Fruit fly (Drosophila melanogaster) whole organism, embryonic: Measurements from ENCODE around the gene CG7276.

Experiments
- CG12659 ChIP-seq: fragments of 200-800 bp; sonication (Bioruptor generic); optimal IDR thresholded peaks from 3 replicates; lab custom pipeline; 2017; ENCODE audit warnings: mild to moderate bottlenecking, missing biosample characterization, missing genetic modification reagents, missing genetic modification characterization
- CG13287 ChIP-seq: fragments of 200-800 bp; sonication (Bioruptor generic); IDR thresholded peaks from 2 replicates; pipeline ENCODE4 v1.3.6; 2022; ENCODE audit warnings: missing biosample characterization, missing genetic modification characterization; ENCODE audit not compliant: partially characterized antibody
- CG1603 ChIP-seq: fragments of 200-800 bp; sonication (Bioruptor generic); optimal IDR thresholded peaks from 2 replicates; lab custom pipeline; 2019; ENCODE audit warnings: missing biosample characterization, mild to moderate bottlenecking, missing genetic modification characterization, moderate library complexity
- CG7987 ChIP-seq: fragments of 200-800 bp; sonication (Bioruptor generic); optimal IDR thresholded peaks from 2 replicates; lab custom pipeline; 2018; ENCODE audit warnings: missing biosample characterization, mild to moderate bottlenecking, missing genetic modification characterization, moderate library complexity
- CG8290 ChIP-seq, 3 experiments: fragments of 200-800 bp; sonication (Bioruptor generic); optimal IDR thresholded peaks; 2 replicates each; lab custom pipeline; 2016 to 2019; ENCODE audit warnings: missing biosample characterization in 3 of 3, missing genetic modification characterization in 3 of 3, mild to moderate bottlenecking in 2 of 3, moderate library complexity in 1 of 3
- CG9797 ChIP-seq: fragments of 200-800 bp; sonication (Bioruptor generic); optimal IDR thresholded peaks from 3 replicates; lab custom pipeline; 2018; ENCODE audit warnings: missing biosample characterization, mild to moderate bottlenecking, missing genetic modification characterization
- CoRest ChIP-seq: fragments of 200-800 bp; sonication (Bioruptor generic); optimal IDR thresholded peaks from 3 replicates; lab custom pipeline; 2018; ENCODE audit warnings: missing biosample characterization, mild to moderate bottlenecking, missing genetic modification characterization, moderate library complexity
- D19A ChIP-seq: fragments of 200-800 bp; optimal IDR thresholded peaks from 3 replicates; lab custom pipeline; 2019; ENCODE audit warnings: missing biosample characterization, mild to moderate bottlenecking, missing genetic modification characterization, moderate library complexity
- Dll ChIP-seq: fragments of 200-800 bp; sonication (Bioruptor generic); IDR thresholded peaks from 4 replicates; pipeline ENCODE4 v1.3.6; 2022; ENCODE audit warnings: missing biosample characterization, missing genetic modification characterization; ENCODE audit not compliant: partially characterized antibody
- Dref ChIP-seq: fragments of 200-800 bp; sonication (Bioruptor generic); IDR thresholded peaks from 2 replicates; pipeline ENCODE4 v1.3.6; 2022; ENCODE audit warnings: missing biosample characterization, missing genetic modification characterization
- Ets97D ChIP-seq: fragments of 200-800 bp; sonication (Bioruptor generic); optimal IDR thresholded peaks from 3 replicates; lab custom pipeline; 2016; ENCODE audit warnings: missing biosample characterization, missing genetic modification characterization
- Fer1 ChIP-seq: fragments of 200-800 bp; sonication (Bioruptor generic); optimal IDR thresholded peaks from 2 replicates; lab custom pipeline; 2017; ENCODE audit warnings: missing biosample characterization, mild to moderate bottlenecking, missing genetic modification characterization
- Gsc ChIP-seq: fragments of 200-800 bp; sonication (Bioruptor generic); IDR thresholded peaks from 2 replicates; pipeline ENCODE4 v1.3.6; 2022; ENCODE audit warnings: missing biosample characterization, missing genetic modification characterization
- HmgZ ChIP-seq: fragments of 200-800 bp; sonication (Bioruptor generic); optimal IDR thresholded peaks from 2 replicates; lab custom pipeline; 2018; ENCODE audit warnings: missing biosample characterization, mild to moderate bottlenecking, missing genetic modification characterization
- Kr ChIP-seq: fragments of 200-800 bp; sonication (Bioruptor generic); optimal IDR thresholded peaks from 2 replicates; lab custom pipeline; 2017; ENCODE audit warnings: missing biosample characterization, mild to moderate bottlenecking, missing genetic modification characterization
- MBD-R2 ChIP-seq: fragments of 200-800 bp; sonication (Bioruptor generic); IDR thresholded peaks from 2 replicates; pipeline ENCODE4 v1.3.6; 2022; ENCODE audit warnings: missing biosample characterization, missing genetic modification characterization
- Med ChIP-seq: fragments of 200-800 bp; sonication (Bioruptor generic); peaks from one replicate; lab custom pipeline; 2016; ENCODE audit warnings: missing biosample characterization, missing genetic modification characterization, mild to moderate bottlenecking, inconsistent platforms, moderate library complexity
- NC2α ChIP-seq: fragments of 200-800 bp; sonication (Bioruptor generic); optimal IDR thresholded peaks from 2 replicates; lab custom pipeline; 2016; ENCODE audit warnings: missing biosample characterization, missing genetic modification characterization
- Opbp ChIP-seq: fragments of 200-800 bp; sonication (Bioruptor generic); IDR thresholded peaks from 3 replicates; pipeline ENCODE4 v1.3.6; 2022; ENCODE audit warnings: missing biosample characterization, missing genetic modification characterization; ENCODE audit not compliant: partially characterized antibody
- Scr ChIP-seq: fragments of 200-800 bp; sonication (Bioruptor generic); IDR thresholded peaks from 2 replicates; pipeline ENCODE4 v1.3.6; 2022; ENCODE audit warnings: missing biosample characterization, missing genetic modification characterization; ENCODE audit not compliant: partially characterized antibody
- Sry-δ ChIP-seq: fragments of 200-800 bp; sonication (Bioruptor generic); optimal IDR thresholded peaks from 2 replicates; lab custom pipeline; 2016; ENCODE audit warnings: missing biosample characterization, missing genetic modification characterization
- Stat92E ChIP-seq, 3 experiments: fragments of >200 bp in 2 of 3; fragments of 200-800 bp in 1 of 3; sonication (Bioruptor generic) in 1 of 3; optimal IDR thresholded peaks; 2 replicates each; lab custom pipeline; 2017 to 2019; ENCODE audit warnings: missing biosample characterization in 3 of 3, missing genetic modification characterization in 3 of 3, mild to moderate bottlenecking in 1 of 3, moderate library complexity in 1 of 3
- ato ChIP-seq: fragments of 200-800 bp; sonication (Bioruptor generic); IDR thresholded peaks from 2 replicates; pipeline ENCODE4 v1.3.6; 2022; ENCODE audit warnings: missing biosample characterization, missing genetic modification characterization; ENCODE audit not compliant: partially characterized antibody
- corto ChIP-seq: fragments of 200-800 bp; sonication (Bioruptor generic); optimal IDR thresholded peaks from 2 replicates; lab custom pipeline; 2016; ENCODE audit warnings: missing biosample characterization, mild to moderate bottlenecking, missing genetic modification characterization, moderate library complexity
- jumu ChIP-seq: fragments of 200-800 bp; sonication (Bioruptor generic); optimal IDR thresholded peaks from 3 replicates; lab custom pipeline; 2016; ENCODE audit warnings: missing biosample characterization, missing genetic modification characterization
- kni ChIP-seq: fragments of 200-800 bp; sonication (Bioruptor generic); optimal IDR thresholded peaks from 3 replicates; lab custom pipeline; 2017; ENCODE audit warnings: mild to moderate bottlenecking, missing biosample characterization, missing genetic modification reagents, missing genetic modification characterization
- lbe ChIP-seq: fragments of 200-800 bp; sonication (Bioruptor generic); optimal IDR thresholded peaks from 2 replicates; lab custom pipeline; 2016; ENCODE audit warnings: missing biosample characterization, mild to moderate bottlenecking, missing genetic modification characterization
- mld ChIP-seq: fragments of 200-800 bp; sonication (Bioruptor generic); IDR thresholded peaks from 3 replicates; pipeline ENCODE4 v1.3.6; 2022; ENCODE audit warnings: missing biosample characterization, missing genetic modification characterization; ENCODE audit not compliant: partially characterized antibody
- nerfin-2 ChIP-seq: fragments of 200-800 bp; sonication (Bioruptor generic); IDR thresholded peaks from 2 replicates; pipeline ENCODE4 v1.3.6; 2022; ENCODE audit warnings: missing biosample characterization, missing genetic modification characterization; ENCODE audit not compliant: partially characterized antibody
- peb ChIP-seq: fragments of 200-800 bp; sonication (Bioruptor generic); IDR thresholded peaks from 2 replicates; pipeline ENCODE4 v1.3.6; 2022; ENCODE audit warnings: missing biosample characterization, missing genetic modification characterization
- pfk ChIP-seq: fragments of 200-800 bp; sonication (Bioruptor generic); optimal IDR thresholded peaks from 2 replicates; lab custom pipeline; 2018; ENCODE audit warnings: missing biosample characterization, mild to moderate bottlenecking, missing genetic modification characterization, moderate library complexity
- repo ChIP-seq: fragments of 200-800 bp; sonication (Bioruptor generic); optimal IDR thresholded peaks from 2 replicates; lab custom pipeline; 2016; ENCODE audit warnings: missing biosample characterization, missing genetic modification characterization
- sc ChIP-seq, 3 experiments: fragments of >200 bp in 2 of 3; fragments of 200-800 bp in 1 of 3; sonication (Bioruptor generic) in 1 of 3; optimal IDR thresholded peaks; 2 replicates in 2 of 3; 3 replicates in 1 of 3; lab custom pipeline; 2017; ENCODE audit warnings: mild to moderate bottlenecking in 1 of 3, missing biosample characterization in 1 of 3, missing genetic modification characterization in 1 of 3, missing genetic modification reagents in 1 of 3
- slou ChIP-seq: fragments of 200-800 bp; sonication (Bioruptor generic); optimal IDR thresholded peaks from 3 replicates; lab custom pipeline; 2016; ENCODE audit warnings: missing biosample characterization, missing genetic modification characterization
- sna ChIP-seq: fragments of 200-800 bp; sonication (Bioruptor generic); IDR thresholded peaks from 2 replicates; pipeline ENCODE4 v1.3.6; 2022; ENCODE audit warnings: missing biosample characterization, missing genetic modification characterization; ENCODE audit not compliant: partially characterized antibody
- stwl ChIP-seq: fragments of 200-800 bp; sonication (Bioruptor generic); optimal IDR thresholded peaks from 3 replicates; lab custom pipeline; 2018; ENCODE audit warnings: missing biosample characterization, mild to moderate bottlenecking, missing genetic modification characterization, moderate library complexity
- trem ChIP-seq: fragments of 200-800 bp; optimal IDR thresholded peaks from 3 replicates; lab custom pipeline; 2019; ENCODE audit warnings: missing biosample characterization, mild to moderate bottlenecking, missing genetic modification characterization, moderate library complexity
- vnd ChIP-seq: fragments of 200-800 bp; sonication (Bioruptor generic); IDR thresholded peaks from 3 replicates; pipeline ENCODE4 v1.3.6; 2022; ENCODE audit warnings: missing biosample characterization, missing genetic modification characterization; ENCODE audit not compliant: partially characterized antibody
- vvl ChIP-seq: fragments of 200-800 bp; sonication (Bioruptor generic); IDR thresholded peaks from 2 replicates; pipeline ENCODE4 v1.3.6; 2022; ENCODE audit warnings: missing biosample characterization, missing genetic modification characterization

CG7276 gene

DNA sequence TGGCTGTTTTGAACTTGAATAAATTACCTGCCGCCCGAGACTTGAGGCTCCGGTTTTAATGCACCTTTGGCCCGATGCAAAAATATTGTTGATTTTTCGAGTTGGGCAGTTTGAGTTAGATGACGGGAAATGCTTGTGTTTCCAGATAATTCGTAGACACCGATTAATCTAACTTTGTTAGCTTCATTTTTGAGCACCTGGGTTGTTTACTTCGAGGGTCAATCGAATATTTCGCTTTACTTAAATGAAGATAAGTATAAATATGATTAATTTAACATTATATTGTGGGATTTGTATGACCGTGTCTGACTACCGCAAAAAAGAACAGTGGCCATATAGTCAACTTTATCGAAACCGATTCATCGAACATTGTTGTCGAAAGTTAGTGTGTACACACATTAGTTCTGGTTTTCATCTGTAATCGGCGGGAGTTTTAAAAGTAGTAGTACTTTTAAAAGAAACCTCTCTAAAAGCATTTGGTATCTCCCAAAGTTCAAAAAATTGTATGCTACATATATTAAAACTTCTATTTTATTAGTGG is 25.9 kb downstream of the CG7276 start, which contains the start of gene CG7945 (continued):
- TF ChIP-seq mld (GFP tag; lab: Robert Waterston, UW) (0 out of 3 replicates have a peak, but pooled peaks have one; percentile 28), repo (no peak), Dll (peak; percentile 68; the same call in 3 of the 4 replicates), CG12659 (GFP tag; lab: Kevin White, UChicago) (peak; percentile 68), lbe (GFP tag; lab: Kevin White, UChicago) (peak; percentile 56), CG1603 (tag; lab: Kevin White, UChicago) (peak; percentile 60), Kr (GFP tag; lab: Kevin White, UChicago) (no peak), vnd (GFP tag; lab: Robert Waterston, UW) (0 out of 3 replicates have a peak, but pooled peaks have one; percentile 36), trem (tag; lab: Kevin White, UChicago) (peak; percentile 70), CG9797 (GFP tag; lab: Kevin White, UChicago) (peak; percentile 70), Med (GFP tag; lab: Kevin White, UChicago) (peak; percentile 59), Gsc (no peak), sna (0 out of 2 replicates have a peak, but pooled peaks have one; percentile 35), CG13287 (GFP tag; lab: Robert Waterston, UW) (peak; percentile 84), NC2α (GFP tag; lab: Kevin White, UChicago) (no peak), CG7987 (GFP tag; lab: Kevin White, UChicago) (peak; percentile 23), peb (GFP tag; lab: Robert Waterston, UW) (no peak), ato (GFP tag; lab: Robert Waterston, UW) (peak; percentile 51; the same call in 1 of the 2 replicates), Stat92E (GFP tag; optimal IDR thresholded peaks at IDR 0.05; lab: Kevin White, UChicago) (peak in 1 of 3 experiments; percentile 49), vvl (GFP tag; lab: Robert Waterston, UW) (no peak), Dref (GFP tag; lab: Robert Waterston, UW) (peak; percentile 97), Fer1 (GFP tag; lab: Kevin White, UChicago) (peak; percentile 11), Sry-δ (GFP tag; lab: Kevin White, UChicago) (peak; percentile 60), nerfin-2 (GFP tag; lab: Robert Waterston, UW) (peak; percentile 73; the same call in 1 of the 2 replicates), Opbp (GFP tag; lab: Robert Waterston, UW) (peak; percentile 71; the same call in 2 of the 3 replicates), slou (GFP tag; lab: Kevin White, UChicago) (no peak), D19A (no peak), HmgZ (tag; lab: Kevin White, UChicago) (peak; percentile 69), jumu (GFP tag; lab: Kevin White, UChicago) (no peak), Ets97D (GFP tag; lab: Kevin White, UChicago) (peak; percentile 37), MBD-R2 (GFP tag; lab: Robert Waterston, UW) (peak; percentile 67), CoRest (tag; lab: Kevin White, UChicago) (peak; percentile 10)

DNA sequence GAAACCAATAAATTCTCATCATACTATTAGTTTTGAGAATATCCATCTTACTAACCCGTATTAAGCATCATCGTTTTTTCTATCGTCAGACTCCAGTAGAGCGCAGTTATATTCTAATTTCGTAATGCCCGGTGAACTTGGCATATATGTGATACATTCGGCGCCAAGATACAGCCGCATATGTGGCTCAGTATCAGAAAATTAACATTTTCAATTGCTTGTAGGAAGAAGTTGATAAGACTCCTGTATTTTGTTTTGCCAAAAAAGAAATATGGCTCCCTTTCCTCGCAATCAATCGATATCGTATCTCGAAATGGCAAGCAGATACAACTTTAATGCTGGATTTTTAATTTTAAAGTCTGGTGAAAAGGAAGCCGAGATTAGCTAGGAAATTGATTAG is 27.2 kb downstream of the CG7276 start, which contains the start of gene CG33986:
TSS of gene CG33986 (minus strand) at position 101 of the 400 bp plus-strand sequence.
- no peak for TF ChIP-seq corto (GFP tag; lab: Kevin White, UChicago)
- no peak for TF ChIP-seq CG8290 (GFP tag; optimal IDR thresholded peaks at IDR 0.05; lab: Kevin White, UChicago)
- no peak for TF ChIP-seq CG8290 (tag; optimal IDR thresholded peaks at IDR 0.05; lab: Kevin White, UChicago)
- no peak for TF ChIP-seq Scr (GFP tag; lab: Robert Waterston, UW)
- TF ChIP-seq pfk (GFP tag; lab: Kevin White, UChicago), result no peak
- TF ChIP-seq sc (optimal IDR thresholded peaks at IDR 0.05; lab: Kevin White, UChicago), result no peak
- TF ChIP-seq sc (GFP tag; optimal IDR thresholded peaks at IDR 0.05; lab: Kevin White, UChicago), result no peak
- no peak for TF ChIP-seq kni (GFP tag; lab: Kevin White, UChicago)
- no peak for TF ChIP-seq stwl (tag; lab: Kevin White, UChicago)
